Worm (Caenorhabditis elegans): ENCODE measurements around the gene slcr-46.3.

DNA sequence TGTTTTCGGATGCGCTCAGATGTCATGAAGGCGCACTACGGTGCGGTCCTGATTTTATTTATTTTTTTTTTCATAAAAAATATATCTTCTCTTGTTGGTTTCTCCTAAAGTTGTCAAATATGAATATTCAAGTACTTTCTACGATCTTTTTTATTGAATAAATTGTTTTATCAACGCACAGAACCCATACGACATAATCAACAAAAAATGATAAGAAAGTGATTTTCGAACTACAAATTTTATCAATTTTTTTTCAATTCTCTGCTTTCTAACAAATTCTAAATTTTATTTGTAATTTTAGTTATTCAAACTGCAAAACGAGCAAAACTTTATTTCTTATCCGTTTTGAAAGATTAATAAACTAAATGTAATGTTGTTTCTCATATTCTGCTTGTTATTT, 22.0 kb downstream of the slcr-46.3 start:
- no peak for TF ChIP-seq pha-4 (tag; optimal IDR thresholded peaks at IDR 0.05)
- no peak for TF ChIP-seq nhr-28 (tag; optimal IDR thresholded peaks at IDR 0.05)
- no peak for TF ChIP-seq unc-62 (GFP tag; optimal IDR thresholded peaks at IDR 0.05)
- TF ChIP-seq nhr-12 (tag; optimal IDR thresholded peaks at IDR 0.05), result no peak
- no peak for TF ChIP-seq unc-39 (tag; optimal IDR thresholded peaks at IDR 0.05)
- TF ChIP-seq elt-1 (tag; optimal IDR thresholded peaks at IDR 0.05; ENCODE audit: borderline replicate concordance, insufficient read depth), result no peak
- TF ChIP-seq ztf-11 (tag; optimal IDR thresholded peaks at IDR 0.05), result no peak
- TF ChIP-seq snpc-4 (tag; optimal IDR thresholded peaks at IDR 0.05), result no peak
- no peak for TF ChIP-seq ces-1 (GFP tag; optimal IDR thresholded peaks at IDR 0.05)
- TF ChIP-seq lsy-2 (tag; optimal IDR thresholded peaks at IDR 0.05), result no peak
- no peak for TF ChIP-seq sem-2 (GFP tag; optimal IDR thresholded peaks at IDR 0.05)
